Worm (Caenorhabditis elegans): ENCODE measurements around the gene nhr-231.

ce11 chrV:18772761-18773160 is 18.0 kb upstream of the nhr-231 start, which contains the start of gene clec-257:
- no peak for TF ChIP-seq him-1 (tag; optimal IDR thresholded peaks at IDR 0.05)
- TF ChIP-seq W03F9.2 (tag; optimal IDR thresholded peaks at IDR 0.05), result no peak
- no peak for TF ChIP-seq dao-5 (tag; optimal IDR thresholded peaks at IDR 0.05)

Measured in whole organism, L4/young adult.